Fruit fly (Drosophila melanogaster) whole organism, embryonic: Measurements from ENCODE around the gene Mink.

Source experiments
- Ada2b ChIP-seq: fragments of 200-800 bp; sonication (Bioruptor generic); IDR thresholded peaks from 2 replicates; pipeline ENCODE4 v1.3.6; 2022; ENCODE audit warnings: missing biosample characterization, missing genetic modification characterization
- Antp ChIP-seq: fragments of 200-800 bp; sonication (Bioruptor generic); optimal IDR thresholded peaks from 3 replicates; lab custom pipeline; 2016; ENCODE audit warnings: missing biosample characterization, missing genetic modification characterization
- CG10267 ChIP-seq: fragments of 200-800 bp; sonication (Bioruptor generic); optimal IDR thresholded peaks from 2 replicates; lab custom pipeline; 2018; ENCODE audit warnings: missing biosample characterization, mild to moderate bottlenecking, missing genetic modification characterization, moderate library complexity
- CG10543 ChIP-seq: fragments of 200-800 bp; sonication (Bioruptor generic); optimal IDR thresholded peaks from 3 replicates; lab custom pipeline; 2017; ENCODE audit warnings: missing biosample characterization, mild to moderate bottlenecking, missing genetic modification characterization, moderate library complexity
- CG12155 ChIP-seq: fragments of 200-800 bp; sonication (Bioruptor generic); optimal IDR thresholded peaks from 3 replicates; lab custom pipeline; 2016; ENCODE audit warnings: missing biosample characterization, missing genetic modification characterization
- CG12236 ChIP-seq: fragments of 200-800 bp; sonication (Bioruptor generic); optimal IDR thresholded peaks from 2 replicates; lab custom pipeline; 2016; ENCODE audit warnings: missing biosample characterization, missing genetic modification characterization
- CG13894 ChIP-seq: fragments of 200-800 bp; sonication (Bioruptor generic); optimal IDR thresholded peaks from 3 replicates; lab custom pipeline; 2018; ENCODE audit warnings: missing biosample characterization, mild to moderate bottlenecking, missing genetic modification characterization, moderate library complexity
- CG14710 ChIP-seq: fragments of 200-800 bp; sonication (Bioruptor generic); optimal IDR thresholded peaks from 3 replicates; lab custom pipeline; 2019; ENCODE audit warnings: missing biosample characterization, mild to moderate bottlenecking, missing genetic modification characterization, moderate library complexity
- CG15011 ChIP-seq: fragments of 200-800 bp; sonication (Bioruptor generic); optimal IDR thresholded peaks from 3 replicates; lab custom pipeline; 2018; ENCODE audit warnings: missing biosample characterization, mild to moderate bottlenecking, missing genetic modification characterization
- CG1529 ChIP-seq: fragments of 200-800 bp; sonication (Bioruptor generic); optimal IDR thresholded peaks from 3 replicates; lab custom pipeline; 2018; ENCODE audit warnings: missing biosample characterization, missing genetic modification characterization
- CG17359 ChIP-seq: fragments of 200-800 bp; sonication (Bioruptor generic); optimal IDR thresholded peaks from 3 replicates; lab custom pipeline; 2018; ENCODE audit warnings: missing biosample characterization, mild to moderate bottlenecking, missing genetic modification characterization, moderate library complexity
- CG17612 ChIP-seq: fragments of 200-800 bp; sonication (Bioruptor generic); IDR thresholded peaks from 2 replicates; pipeline ENCODE4 v1.3.6; 2022; ENCODE audit warnings: missing biosample characterization, missing genetic modification characterization
- CG18764 ChIP-seq: fragments of 200-800 bp; sonication (Bioruptor generic); optimal IDR thresholded peaks from 3 replicates; lab custom pipeline; 2016; ENCODE audit warnings: missing biosample characterization, missing genetic modification characterization
- CG6254 ChIP-seq: fragments of 200-800 bp; sonication (Bioruptor generic); optimal IDR thresholded peaks from 3 replicates; lab custom pipeline; 2017; ENCODE audit warnings: mild to moderate bottlenecking, missing biosample characterization, missing genetic modification reagents, missing genetic modification characterization
- CG6683 ChIP-seq: fragments of 200-800 bp; sonication (Bioruptor generic); optimal IDR thresholded peaks from 2 replicates; lab custom pipeline; 2017; ENCODE audit warnings: missing biosample characterization, mild to moderate bottlenecking, missing genetic modification characterization, missing genetic modification reagents
- CG7745 ChIP-seq: fragments of 200-800 bp; sonication (Bioruptor generic); optimal IDR thresholded peaks from 2 replicates; lab custom pipeline; 2018; ENCODE audit warnings: missing biosample characterization, mild to moderate bottlenecking, missing genetic modification characterization, moderate library complexity
- CG7839 ChIP-seq: fragments of 200-800 bp; sonication (Bioruptor generic); optimal IDR thresholded peaks from 3 replicates; lab custom pipeline; 2018; ENCODE audit warnings: missing biosample characterization, mild to moderate bottlenecking, missing genetic modification characterization, moderate library complexity
- CG7928 ChIP-seq: fragments of 200-800 bp; sonication (Bioruptor generic); optimal IDR thresholded peaks from 2 replicates; lab custom pipeline; 2017; ENCODE audit warnings: missing biosample characterization, mild to moderate bottlenecking, missing genetic modification characterization
- CG7987 ChIP-seq: fragments of 200-800 bp; sonication (Bioruptor generic); optimal IDR thresholded peaks from 2 replicates; lab custom pipeline; 2018; ENCODE audit warnings: missing biosample characterization, mild to moderate bottlenecking, missing genetic modification characterization, moderate library complexity
- CG8089 ChIP-seq: fragments of 200-800 bp; sonication (Bioruptor generic); optimal IDR thresholded peaks from 3 replicates; lab custom pipeline; 2016; ENCODE audit warnings: missing biosample characterization, missing genetic modification characterization
- CG9797 ChIP-seq: fragments of 200-800 bp; sonication (Bioruptor generic); optimal IDR thresholded peaks from 3 replicates; lab custom pipeline; 2018; ENCODE audit warnings: missing biosample characterization, mild to moderate bottlenecking, missing genetic modification characterization
- Chrac-16 ChIP-seq: fragments of 200-800 bp; sonication (Bioruptor generic); optimal IDR thresholded peaks from 3 replicates; lab custom pipeline; 2016; ENCODE audit warnings: missing biosample characterization, missing genetic modification characterization
- Dad ChIP-seq: fragments of 200-800 bp; sonication (Bioruptor generic); optimal IDR thresholded peaks from 3 replicates; lab custom pipeline; 2016; ENCODE audit warnings: missing biosample characterization, missing genetic modification characterization
- Deaf1 ChIP-seq: fragments of 200-800 bp; optimal IDR thresholded peaks from 3 replicates; lab custom pipeline; 2019; ENCODE audit warnings: missing biosample characterization, mild to moderate bottlenecking, missing genetic modification characterization, moderate library complexity
- Drgx ChIP-seq: fragments of 200-800 bp; sonication (Bioruptor generic); IDR thresholded peaks from 2 replicates; pipeline ENCODE4 v1.3.6; 2022; ENCODE audit warnings: missing biosample characterization, missing genetic modification characterization
- Gsc ChIP-seq: fragments of 200-800 bp; sonication (Bioruptor generic); IDR thresholded peaks from 2 replicates; pipeline ENCODE4 v1.3.6; 2022; ENCODE audit warnings: missing biosample characterization, missing genetic modification characterization
- H2.0 ChIP-seq: fragments of 200-800 bp; sonication (Bioruptor generic); IDR thresholded peaks from 2 replicates; pipeline ENCODE4 v1.3.6; 2022; ENCODE audit warnings: missing biosample characterization, missing genetic modification characterization
- HHEX ChIP-seq: fragments of 200-800 bp; sonication (Bioruptor generic); optimal IDR thresholded peaks from 3 replicates; lab custom pipeline; 2017; ENCODE audit warnings: missing biosample characterization, mild to moderate bottlenecking, missing genetic modification characterization, missing genetic modification reagents
- HmgZ ChIP-seq: fragments of 200-800 bp; sonication (Bioruptor generic); optimal IDR thresholded peaks from 2 replicates; lab custom pipeline; 2018; ENCODE audit warnings: missing biosample characterization, mild to moderate bottlenecking, missing genetic modification characterization
- Lhr ChIP-seq: fragments of 200-800 bp; sonication (Bioruptor generic); optimal IDR thresholded peaks from 3 replicates; lab custom pipeline; 2017; ENCODE audit warnings: mild to moderate bottlenecking, missing biosample characterization, missing genetic modification reagents, missing genetic modification characterization
- NC2β ChIP-seq: fragments of 200-800 bp; sonication (Bioruptor generic); optimal IDR thresholded peaks from 2 replicates; lab custom pipeline; 2016; ENCODE audit warnings: missing biosample characterization, missing genetic modification characterization
- Nf-YC ChIP-seq: fragments of 200-800 bp; optimal IDR thresholded peaks from 3 replicates; lab custom pipeline; 2019; ENCODE audit warnings: missing biosample characterization, mild to moderate bottlenecking, missing genetic modification characterization, moderate library complexity
- Poxn ChIP-seq: fragments of 200-800 bp; sonication (Bioruptor generic); IDR thresholded peaks from 2 replicates; pipeline ENCODE4 v1.3.6; 2022; ENCODE audit warnings: missing biosample characterization, missing genetic modification characterization
- Vsx1 ChIP-seq: fragments of 200-800 bp; sonication (Bioruptor generic); optimal IDR thresholded peaks from 2 replicates; lab custom pipeline; 2017; ENCODE audit warnings: missing biosample characterization, mild to moderate bottlenecking, missing genetic modification characterization, missing genetic modification reagents
- ap ChIP-seq: fragments of 200-800 bp; sonication (Bioruptor generic); IDR thresholded peaks from 2 replicates; pipeline ENCODE4 v1.3.6; 2022; ENCODE audit warnings: missing biosample characterization, missing genetic modification characterization
- crol ChIP-seq: fragments of 200-800 bp; sonication (Bioruptor generic); IDR thresholded peaks from 2 replicates; pipeline ENCODE4 v1.3.6; 2022; ENCODE audit warnings: missing biosample characterization, missing genetic modification characterization
- dmrt11E ChIP-seq: fragments of 200-800 bp; sonication (Bioruptor generic); optimal IDR thresholded peaks from 3 replicates; lab custom pipeline; 2018; ENCODE audit warnings: missing biosample characterization, mild to moderate bottlenecking, missing genetic modification characterization, moderate library complexity
- dmrt99B ChIP-seq: fragments of 200-800 bp; sonication (Bioruptor generic); optimal IDR thresholded peaks from 2 replicates; lab custom pipeline; 2018; ENCODE audit warnings: missing biosample characterization, mild to moderate bottlenecking, missing genetic modification characterization, moderate library complexity
- ems ChIP-seq: fragments of 200-800 bp; sonication (Bioruptor generic); optimal IDR thresholded peaks from 3 replicates; lab custom pipeline; 2016; ENCODE audit warnings: missing biosample characterization, missing genetic modification characterization
- eyg ChIP-seq: fragments of 200-800 bp; sonication (Bioruptor generic); optimal IDR thresholded peaks from 3 replicates; lab custom pipeline; 2016; ENCODE audit warnings: missing biosample characterization, missing genetic modification characterization
- gfzf ChIP-seq: fragments of 200-800 bp; sonication (Bioruptor generic); optimal IDR thresholded peaks from 2 replicates; lab custom pipeline; 2016; ENCODE audit warnings: missing biosample characterization, mild to moderate bottlenecking, missing genetic modification characterization, moderate library complexity
- hb ChIP-seq: fragments of 200-800 bp; sonication (Bioruptor generic); IDR thresholded peaks from 3 replicates; pipeline ENCODE4 v1.3.6; 2022; ENCODE audit warnings: missing biosample characterization, missing genetic modification characterization; ENCODE audit not compliant: partially characterized antibody
- hth ChIP-seq: fragments of >200 bp; optimal IDR thresholded peaks from 2 replicates; lab custom pipeline; 2017; ENCODE audit warnings: inconsistent platforms
- inv ChIP-seq: fragments of 200-800 bp; sonication (Bioruptor generic); IDR thresholded peaks from 2 replicates; pipeline ENCODE4 v1.3.6; 2022; ENCODE audit warnings: missing biosample characterization, missing genetic modification characterization; ENCODE audit not compliant: partially characterized antibody
- mirr ChIP-seq: fragments of 200-800 bp; sonication (Bioruptor generic); optimal IDR thresholded peaks from 3 replicates; lab custom pipeline; 2018; ENCODE audit warnings: missing biosample characterization, mild to moderate bottlenecking, missing genetic modification characterization
- p53 ChIP-seq: fragments of 200-800 bp; sonication (Bioruptor generic); optimal IDR thresholded peaks from 2 replicates; lab custom pipeline; 2016; ENCODE audit warnings: missing biosample characterization, missing genetic modification characterization
- psq ChIP-seq: fragments of 200-800 bp; sonication (Bioruptor generic); optimal IDR thresholded peaks from 2 replicates; lab custom pipeline; 2017; ENCODE audit warnings: missing biosample characterization, missing genetic modification characterization
- rib ChIP-seq: fragments of 200-800 bp; sonication (Bioruptor generic); IDR thresholded peaks from 2 replicates; pipeline ENCODE4 v1.3.6; 2022; ENCODE audit warnings: missing biosample characterization, missing genetic modification characterization
- sens ChIP-seq: fragments of 200-800 bp; sonication (Bioruptor generic); peaks from one replicate; lab custom pipeline; 2016; ENCODE audit warnings: missing biosample characterization, missing genetic modification characterization

Mink gene

dm6 chr3R:24875939-24876842, 46.1 kb upstream of the Mink start, which contains the start of gene CG3744 (continued):
- TF ChIP-seq CG10543 (peak; percentile 93), CG7928 (peak; percentile 63), Drgx (GFP tag; lab: Robert Waterston, UW) (peak; percentile 89), dmrt99B (tag; lab: Kevin White, UChicago) (peak; percentile 85), Antp (peak; percentile 72), HmgZ (peak; percentile 73), CG17612 (peak; percentile 87), Gsc (GFP tag; lab: Robert Waterston, UW) (peak; percentile 65), CG12155 (GFP tag; lab: Kevin White, UChicago) (peak; percentile 87), Lhr (GFP tag; lab: Kevin White, UChicago) (peak; percentile 92), HHEX (GFP tag; lab: Kevin White, UChicago) (peak; percentile 88), CG12236 (no peak), inv (GFP tag; lab: Robert Waterston, UW) (peak; percentile 94), CG13894 (tag; lab: Kevin White, UChicago) (peak; percentile 90), ap (GFP tag; lab: Robert Waterston, UW) (peak; percentile 84), Nf-YC (peak; percentile 84), CG18764 (GFP tag; lab: Kevin White, UChicago) (peak; percentile 81), CG6683 (GFP tag; lab: Kevin White, UChicago) (peak; percentile 76), hb (GFP tag; lab: Robert Waterston, UW) (peak; percentile 87), H2.0 (peak; percentile 94), hth (no peak), NC2β (peak; percentile 35), CG7987 (GFP tag; lab: Kevin White, UChicago) (peak; percentile 52), rib (GFP tag; lab: Robert Waterston, UW) (peak; percentile 90), mirr (GFP tag; lab: Kevin White, UChicago) (peak; percentile 74), gfzf (GFP tag; lab: Kevin White, UChicago) (peak; percentile 79), Dad (GFP tag; lab: Kevin White, UChicago) (peak; percentile 63), Deaf1 (tag; lab: Kevin White, UChicago) (peak; percentile 65), CG14710 (tag; lab: Kevin White, UChicago) (no peak), crol (peak; percentile 44; the same call in 1 of the 2 replicates), CG15011 (GFP tag; lab: Kevin White, UChicago) (peak; percentile 53), psq (GFP tag; lab: Kevin White, UChicago) (peak; percentile 70), CG7745 (tag; lab: Kevin White, UChicago) (no peak), Ada2b (GFP tag; lab: Robert Waterston, UW) (peak; percentile 93), CG7839 (tag; lab: Kevin White, UChicago) (peak; percentile 92), Vsx1 (GFP tag; lab: Kevin White, UChicago) (no peak), CG6254 (GFP tag; lab: Kevin White, UChicago) (peak; percentile 56), CG9797 (GFP tag; lab: Kevin White, UChicago) (peak; percentile 80), CG10267 (tag; lab: Kevin White, UChicago) (peak; percentile 85), eyg (peak; percentile 46), CG17359 (peak; percentile 90), ems (peak; percentile 85), Poxn (peak; percentile 81), sens (GFP tag; lab: Kevin White, UChicago) (peak; percentile 82), dmrt11E (tag; lab: Kevin White, UChicago) (peak; percentile 86), Chrac-16 (GFP tag; lab: Kevin White, UChicago) (peak; percentile 86), p53 (no peak), CG1529 (GFP tag; lab: Kevin White, UChicago) (peak; percentile 66), CG8089 (GFP tag; lab: Kevin White, UChicago) (peak; percentile 64)
